Worm (Caenorhabditis elegans) whole organism, young adult: Measurements from ENCODE around the gene ZK822.10.

ENCODE experiments used
- Y79H2A.3 ChIP-seq: fragments of 200-800 bp; sonication (Bioruptor generic); conservative IDR thresholded peaks from 2 replicates; pipeline ENCODE4 v1.3.6; 2022; ENCODE audit warnings: missing genetic modification reagents, missing genetic modification characterization, missing compliant biosample characterization
- dox-1 ChIP-seq: fragments of 200-800 bp; sonication (Bioruptor generic); IDR thresholded peaks from 2 replicates; pipeline ENCODE4 v1.3.6; 2022; ENCODE audit warnings: missing genetic modification reagents, missing genetic modification characterization, missing compliant biosample characterization
- dpff-1 ChIP-seq: sonication (generic microtip); optimal IDR thresholded peaks from 2 replicates; lab custom pipeline; 2017; ENCODE audit warnings: mild to moderate bottlenecking, missing genetic modification characterization, missing compliant biosample characterization
- gei-17 ChIP-seq: fragments of 200-800 bp; sonication (Bioruptor generic); optimal IDR thresholded peaks from 2 replicates; lab custom pipeline; 2018; ENCODE audit warnings: mild to moderate bottlenecking, missing genetic modification characterization, missing compliant biosample characterization
- let-607 ChIP-seq, 2 experiments: fragments of 200-800 bp in 1 of 2; sonication (Bioruptor generic) in 1 of 2; sonication (generic microtip) in 1 of 2; optimal IDR thresholded peaks; 2 replicates each; lab custom pipeline; 2016 to 2018; ENCODE audit warnings: mild to moderate bottlenecking in 2 of 2, missing compliant biosample characterization in 2 of 2, missing genetic modification characterization in 2 of 2, moderate library complexity in 2 of 2, missing genotype in 1 of 2
- lin-35 ChIP-seq, 3 experiments: fragments of 150-350 bp in 2 of 3; sonication (generic microtip) in 1 of 3; optimal IDR thresholded peaks; 2 replicates each; lab custom pipeline; 2014 to 2018; ENCODE audit warnings: missing biosample characterization in 3 of 3, missing genetic modification characterization in 3 of 3, missing genetic modification reagents in 3 of 3
- unc-62 ChIP-seq: fragments of 150-350 bp; optimal IDR thresholded peaks from 2 replicates; lab custom pipeline; 2014; ENCODE audit warnings: missing biosample characterization, missing genetic modification reagents, missing genetic modification characterization
- ztf-18 ChIP-seq: sonication (generic microtip); optimal IDR thresholded peaks from 2 replicates; lab custom pipeline; 2016; ENCODE audit warnings: missing genotype, mild to moderate bottlenecking, missing genetic modification characterization, missing compliant biosample characterization

DNA sequence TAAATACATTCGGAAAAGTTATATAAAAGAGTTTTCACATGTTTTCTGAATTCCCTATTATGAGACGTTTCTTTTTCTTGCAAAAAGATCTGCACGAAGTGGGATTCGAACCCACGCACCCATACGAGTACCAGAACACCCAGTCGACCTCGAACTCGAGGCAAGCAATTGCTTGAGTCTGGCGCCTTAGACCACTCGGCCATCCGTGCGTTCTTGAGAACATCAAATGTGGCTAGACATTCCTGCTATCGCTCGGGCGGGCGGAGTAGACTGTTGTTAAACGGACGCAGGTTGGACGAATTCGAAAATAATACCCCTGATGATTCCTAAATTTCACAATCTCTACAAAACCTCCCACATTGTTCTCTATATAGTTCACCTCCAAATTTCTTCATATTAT, 11.5 kb downstream of the ZK822.10 start:
- no peak for TF ChIP-seq gei-17 (GFP tag; lab: Kevin White, UChicago)
- TF ChIP-seq dox-1 (GFP tag; lab: Robert Waterston, UW) = peak; percentile 79; the same call in 1 of the 2 replicates
- no peak for TF ChIP-seq lin-35 (GFP tag; optimal IDR thresholded peaks at IDR 0.05; lab: Kevin White, UChicago)
- TF ChIP-seq Y79H2A.3 (GFP tag; lab: Robert Waterston, UW) = no peak
- no peak for TF ChIP-seq let-607 (tag; optimal IDR thresholded peaks at IDR 0.05; lab: Kevin White, UChicago)
- TF ChIP-seq unc-62 (GFP tag; lab: Kevin White, UChicago) = no peak
- peak; percentile 60 for TF ChIP-seq ztf-18 (tag; lab: Kevin White, UChicago)
- no peak for TF ChIP-seq dpff-1 (tag; lab: Kevin White, UChicago)
